Worm (Caenorhabditis elegans) whole organism, mixed stage, embryonic: ENCODE measurements around the gene F38B7.17.

ENCODE experiments used
- ces-1 ChIP-seq: fragments of 150-350 bp; optimal IDR thresholded peaks from 2 replicates; lab custom pipeline; 2014; ENCODE audit warnings: missing biosample characterization, missing genetic modification reagents, missing genetic modification characterization
- nhr-12 ChIP-seq: fragments of 150-350 bp; optimal IDR thresholded peaks from 2 replicates; lab custom pipeline; 2014; ENCODE audit warnings: missing biosample characterization, missing genetic modification characterization
- snpc-4 ChIP-seq: fragments of 150-350 bp; optimal IDR thresholded peaks from 2 replicates; lab custom pipeline; 2014; ENCODE audit warnings: missing biosample characterization, missing genetic modification characterization
- unc-39 ChIP-seq: fragments of 150-350 bp; optimal IDR thresholded peaks from 2 replicates; lab custom pipeline; 2014; ENCODE audit warnings: missing biosample characterization, missing genetic modification characterization
- ztf-11 ChIP-seq: fragments of 150-350 bp; optimal IDR thresholded peaks from 2 replicates; lab custom pipeline; 2014; ENCODE audit warnings: missing biosample characterization, missing genetic modification characterization

- TF ChIP-seq snpc-4 (no peak), ces-1 (GFP tag; lab: Kevin White, UChicago) (no peak), nhr-12 (tag; lab: Kevin White, UChicago) (no peak), ztf-11 (no peak), unc-39 (tag; lab: Kevin White, UChicago) (no peak)
Observed at ce11 chrV:11531100-11531499, 17.7 kb downstream of the F38B7.17 start.
